Worm (Caenorhabditis elegans) whole organism, mixed stage, embryonic: ENCODE results near the gene phg-1.

ENCODE experiments used
- M03D4.4 ChIP-seq: sonication (generic microtip); optimal IDR thresholded peaks from 2 replicates; lab custom pipeline; 2017; ENCODE audit warnings: mild to moderate bottlenecking, missing genetic modification characterization, missing compliant biosample characterization
- blmp-1 ChIP-seq: fragments of 150-350 bp; optimal IDR thresholded peaks from 2 replicates; lab custom pipeline; 2014; ENCODE audit warnings: missing biosample characterization, missing genetic modification characterization
- ceh-39 ChIP-seq: fragments of 150-350 bp; optimal IDR thresholded peaks from 2 replicates; lab custom pipeline; 2014; ENCODE audit warnings: missing biosample characterization, missing genetic modification characterization
- ceh-43 ChIP-seq: fragments of 200-800 bp; sonication (Bioruptor generic); optimal IDR thresholded peaks from 2 replicates; lab custom pipeline; 2018; ENCODE audit warnings: mild to moderate bottlenecking, missing genetic modification characterization, moderate library complexity, missing compliant biosample characterization
- ceh-83 ChIP-seq: fragments of 200-800 bp; sonication (Bioruptor generic); optimal IDR thresholded peaks from 2 replicates; lab custom pipeline; 2018; ENCODE audit warnings: mild to moderate bottlenecking, missing genetic modification characterization, missing compliant biosample characterization
- ces-1 ChIP-seq: fragments of 150-350 bp; optimal IDR thresholded peaks from 2 replicates; lab custom pipeline; 2014; ENCODE audit warnings: missing biosample characterization, missing genetic modification reagents, missing genetic modification characterization
- cnd-1 ChIP-seq: fragments of 200-800 bp; sonication (Bioruptor generic); optimal IDR thresholded peaks from 2 replicates; lab custom pipeline; 2018; ENCODE audit warnings: mild to moderate bottlenecking, missing genetic modification characterization, missing compliant biosample characterization
- drap-1 ChIP-seq: fragments of 200-800 bp; sonication (Bioruptor generic); optimal IDR thresholded peaks from 3 replicates; lab custom pipeline; 2018; ENCODE audit warnings: mild to moderate bottlenecking, missing genetic modification characterization, missing compliant biosample characterization
- elt-1 ChIP-seq: sonication (generic microtip); optimal IDR thresholded peaks from 2 replicates; lab custom pipeline; 2017; ENCODE audit warnings: missing genetic modification characterization, mild to moderate bottlenecking, missing compliant biosample characterization, antibody characterized with exemption, moderate library complexity, borderline replicate concordance; ENCODE audit not compliant: insufficient read depth
- elt-3 ChIP-seq: fragments of 150-350 bp; optimal IDR thresholded peaks from 2 replicates; lab custom pipeline; 2014; ENCODE audit warnings: missing biosample characterization, missing genetic modification characterization
- flh-1 ChIP-seq: fragments of 200-800 bp; sonication (Bioruptor generic); optimal IDR thresholded peaks from 2 replicates; lab custom pipeline; 2018; ENCODE audit warnings: mild to moderate bottlenecking, missing genetic modification characterization, moderate library complexity, missing compliant biosample characterization
- ham-2 ChIP-seq: fragments of 200-800 bp; sonication (Bioruptor generic); optimal IDR thresholded peaks from 2 replicates; lab custom pipeline; 2018; ENCODE audit warnings: mild to moderate bottlenecking, missing genetic modification characterization, missing compliant biosample characterization
- hlh-1 ChIP-seq: fragments of 150-350 bp; optimal IDR thresholded peaks from 2 replicates; lab custom pipeline; 2014; ENCODE audit warnings: missing biosample characterization, missing genetic modification reagents, missing genetic modification characterization
- lin-13 ChIP-seq: fragments of 150-350 bp; optimal IDR thresholded peaks from 2 replicates; lab custom pipeline; 2014; ENCODE audit warnings: missing biosample characterization, missing genetic modification characterization
- lin-32 ChIP-seq: fragments of 200-800 bp; sonication (Bioruptor generic); optimal IDR thresholded peaks from 2 replicates; lab custom pipeline; 2018; ENCODE audit warnings: mild to moderate bottlenecking, missing genetic modification characterization, missing compliant biosample characterization
- mab-5 ChIP-seq: fragments of 150-350 bp; optimal IDR thresholded peaks from 2 replicates; lab custom pipeline; 2014; ENCODE audit warnings: missing biosample characterization, missing genetic modification characterization
- mep-1 ChIP-seq: fragments of 150-350 bp; optimal IDR thresholded peaks from 2 replicates; lab custom pipeline; 2017; ENCODE audit warnings: missing biosample characterization, missing genetic modification reagents, missing genetic modification characterization, inconsistent platforms
- mls-2 ChIP-seq: sonication (generic microtip); optimal IDR thresholded peaks from 2 replicates; lab custom pipeline; 2016; ENCODE audit warnings: mild to moderate bottlenecking, missing genetic modification characterization, moderate library complexity, missing compliant biosample characterization
- nhr-12 ChIP-seq: fragments of 150-350 bp; optimal IDR thresholded peaks from 2 replicates; lab custom pipeline; 2014; ENCODE audit warnings: missing biosample characterization, missing genetic modification characterization
- nhr-2 ChIP-seq: fragments of 150-350 bp; optimal IDR thresholded peaks from 2 replicates; lab custom pipeline; 2014; ENCODE audit warnings: missing biosample characterization, missing genetic modification characterization
- nhr-237 ChIP-seq: fragments of 150-350 bp; optimal IDR thresholded peaks from 2 replicates; lab custom pipeline; 2014; ENCODE audit warnings: missing biosample characterization, missing genetic modification characterization
- nhr-28 ChIP-seq: fragments of 150-350 bp; optimal IDR thresholded peaks from 2 replicates; lab custom pipeline; 2014; ENCODE audit warnings: missing biosample characterization, missing genetic modification characterization
- nhr-76 ChIP-seq: sonication (generic microtip); optimal IDR thresholded peaks from 2 replicates; lab custom pipeline; 2017; ENCODE audit warnings: missing biosample characterization, missing genetic modification characterization
- pha-4 ChIP-seq: fragments of 150-350 bp; optimal IDR thresholded peaks from 2 replicates; lab custom pipeline; 2018; ENCODE audit warnings: missing biosample characterization, missing genetic modification reagents, missing genetic modification characterization
- sem-2 ChIP-seq: fragments of 200-800 bp; sonication (Bioruptor generic); optimal IDR thresholded peaks from 2 replicates; lab custom pipeline; 2018; ENCODE audit warnings: mild to moderate bottlenecking, missing genetic modification characterization, missing compliant biosample characterization
- snpc-4 ChIP-seq: fragments of 150-350 bp; optimal IDR thresholded peaks from 2 replicates; lab custom pipeline; 2014; ENCODE audit warnings: missing biosample characterization, missing genetic modification characterization
- sptf-1 ChIP-seq: sonication (generic microtip); optimal IDR thresholded peaks from 2 replicates; lab custom pipeline; 2017; ENCODE audit warnings: mild to moderate bottlenecking, missing genetic modification characterization, moderate library complexity, missing compliant biosample characterization
- tbx-8 ChIP-seq: fragments of 200-800 bp; sonication (Bioruptor generic); optimal IDR thresholded peaks from 2 replicates; lab custom pipeline; 2018; ENCODE audit warnings: mild to moderate bottlenecking, missing genetic modification characterization, moderate library complexity, missing compliant biosample characterization
- unc-120 ChIP-seq: sonication (generic microtip); optimal IDR thresholded peaks from 2 replicates; lab custom pipeline; 2017; ENCODE audit warnings: missing genetic modification characterization, missing compliant biosample characterization; ENCODE audit not compliant: poor library complexity, severe bottlenecking
- unc-62 ChIP-seq: fragments of 150-350 bp; optimal IDR thresholded peaks from 2 replicates; lab custom pipeline; 2014; ENCODE audit warnings: missing biosample characterization, missing genetic modification reagents, missing genetic modification characterization
- zip-8 ChIP-seq: fragments of 150-350 bp; optimal IDR thresholded peaks from 2 replicates; lab custom pipeline; 2014; ENCODE audit warnings: missing biosample characterization, missing genetic modification characterization
- ztf-11 ChIP-seq: fragments of 150-350 bp; optimal IDR thresholded peaks from 2 replicates; lab custom pipeline; 2014; ENCODE audit warnings: missing biosample characterization, missing genetic modification characterization

phg-1 gene

ce11 chrII:10103212-10103611 lies 34.2 kb upstream of the phg-1 start:
- no peak for TF ChIP-seq pha-4 (tag; lab: Kevin White, UChicago)
- TF ChIP-seq cnd-1 (tag; lab: Kevin White, UChicago), result no peak
- TF ChIP-seq zip-8 (tag; lab: Kevin White, UChicago), result peak; percentile 97
- TF ChIP-seq mab-5 (tag; lab: Kevin White, UChicago), result no peak
- no peak for TF ChIP-seq lin-32 (GFP tag; lab: Kevin White, UChicago)
- TF ChIP-seq ham-2 (GFP tag; lab: Kevin White, UChicago), result no peak
- no peak for TF ChIP-seq nhr-28 (tag; lab: Kevin White, UChicago)
- TF ChIP-seq nhr-2 (tag; lab: Kevin White, UChicago), result no peak

- no peak for TF ChIP-seq ceh-39
- no peak for TF ChIP-seq nhr-76
- no peak for TF ChIP-seq tbx-8
- TF ChIP-seq M03D4.4 (tag; lab: Kevin White, UChicago), result no peak
- no peak for TF ChIP-seq flh-1
Observed at ce11 chrII:10105604-10106003, 31.9 kb upstream of the phg-1 start, which contains the start of gene ZK945.4. Gene ZK945.4 (minus strand): TSS chrII:10105704.

- no peak for TF ChIP-seq unc-62 (GFP tag; lab: Kevin White, UChicago)
- TF ChIP-seq ztf-11 (tag; lab: Kevin White, UChicago), result no peak
- TF ChIP-seq ceh-83 (GFP tag; lab: Kevin White, UChicago), result no peak
- TF ChIP-seq sptf-1 (tag; lab: Kevin White, UChicago), result no peak
- no peak for TF ChIP-seq sem-2 (GFP tag; lab: Kevin White, UChicago)
- TF ChIP-seq tbx-8, result no peak
- no peak for TF ChIP-seq lin-13 (tag; lab: Kevin White, UChicago)
- no peak for TF ChIP-seq nhr-12
- TF ChIP-seq ceh-43 (GFP tag; lab: Kevin White, UChicago), result no peak
- TF ChIP-seq ces-1, result no peak
- no peak for TF ChIP-seq ham-2 (GFP tag; lab: Kevin White, UChicago)
- TF ChIP-seq hlh-1, result no peak
- TF ChIP-seq nhr-28 (tag; lab: Kevin White, UChicago), result no peak
- no peak for TF ChIP-seq cnd-1 (tag; lab: Kevin White, UChicago)
- TF ChIP-seq mep-1 (tag; lab: Kevin White, UChicago), result no peak
- TF ChIP-seq elt-3 (tag; lab: Kevin White, UChicago), result no peak
Observed at ce11 chrII:10106870-10107269, 30.6 kb upstream of the phg-1 start, which contains the start of gene ZK945.6. Gene ZK945.6 (minus strand): TSS chrII:10106970.

ce11 chrII:10108377-10108776 lies 29.1 kb upstream of the phg-1 start, which contains the start of the genes ZK945.7 and ZK945.8:
Gene ZK945.7 (minus strand): TSS chrII:10108477.
Gene ZK945.8 (plus strand): TSS chrII:10108651.
- no peak for TF ChIP-seq elt-1 (tag; lab: Kevin White, UChicago)
- TF ChIP-seq mls-2 (tag; lab: Kevin White, UChicago), result no peak
- TF ChIP-seq nhr-12, result no peak
- TF ChIP-seq nhr-237 (tag; lab: Kevin White, UChicago), result no peak
- no peak for TF ChIP-seq elt-3 (tag; lab: Kevin White, UChicago)
- no peak for TF ChIP-seq blmp-1
- no peak for TF ChIP-seq drap-1 (GFP tag; lab: Kevin White, UChicago)
- no peak for TF ChIP-seq nhr-2 (tag; lab: Kevin White, UChicago)

DNA sequence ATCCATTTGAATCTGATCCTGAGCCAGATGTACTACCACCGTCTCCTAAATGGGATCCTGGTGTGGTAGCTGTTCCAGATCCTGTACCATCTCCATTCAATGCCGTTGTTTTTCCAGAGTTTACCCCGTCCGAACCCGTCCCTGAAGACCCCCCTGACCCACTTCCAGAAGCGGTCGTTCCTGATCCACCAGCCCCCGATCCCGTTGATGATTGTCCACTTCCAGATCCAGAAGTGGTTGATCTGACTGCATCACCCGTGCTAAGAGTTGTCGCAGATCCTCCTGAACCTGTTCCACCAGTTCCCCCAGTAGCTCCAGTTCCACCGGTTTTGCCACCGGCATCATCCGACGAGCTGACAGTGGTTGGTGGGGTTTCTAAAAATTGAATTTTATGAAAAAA lies 20.8 kb upstream of the phg-1 start:
- TF ChIP-seq unc-120 (no peak), sem-2 (GFP tag; lab: Kevin White, UChicago) (no peak), elt-3 (tag; lab: Kevin White, UChicago) (no peak), unc-62 (GFP tag; lab: Kevin White, UChicago) (no peak), nhr-12 (no peak), elt-1 (tag; lab: Kevin White, UChicago) (no peak), snpc-4 (no peak)
